Worm (Caenorhabditis elegans): ENCODE results near the gene csp-2.

DNA sequence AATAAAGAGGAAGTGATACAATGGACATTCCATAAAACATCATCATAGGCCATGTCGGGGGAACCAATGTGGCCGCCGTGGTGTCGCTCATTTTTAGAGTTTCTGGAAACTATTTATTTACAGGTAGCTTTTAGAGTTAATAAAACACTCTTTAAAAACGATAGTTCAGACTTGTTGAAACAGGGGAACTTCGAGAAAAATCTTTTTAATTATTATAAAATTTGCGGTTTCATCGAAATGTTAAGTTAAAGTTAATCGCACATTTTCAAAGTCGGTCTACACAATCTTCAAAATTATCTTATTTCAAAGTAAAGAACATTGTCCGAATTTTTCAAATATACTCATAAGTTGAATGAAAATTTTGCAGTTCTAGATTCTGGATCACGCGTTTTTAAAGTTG is 23.3 kb upstream of the csp-2 start, which contains the start of gene ops-1:
- TF ChIP-seq pha-4 (tag; optimal IDR thresholded peaks at IDR 0.05) (no peak), snpc-4 (tag; optimal IDR thresholded peaks at IDR 0.05) (no peak), ceh-82 (tag; optimal IDR thresholded peaks at IDR 0.05) (no peak), ama-1 (optimal IDR thresholded peaks at IDR 0.05) (no peak), nhr-28 (tag; optimal IDR thresholded peaks at IDR 0.05) (no peak), ZK546.5 (tag; optimal IDR thresholded peaks at IDR 0.05) (no peak), elt-1 (tag; optimal IDR thresholded peaks at IDR 0.05) (no peak), jun-1 (tag; optimal IDR thresholded peaks at IDR 0.05) (no peak), eor-1 (tag; optimal IDR thresholded peaks at IDR 0.05) (no peak), ztf-11 (tag; optimal IDR thresholded peaks at IDR 0.05) (no peak), elt-2 (tag; optimal IDR thresholded peaks at IDR 0.05) (no peak)

Measured in whole organism, L3 larva.